Fruit fly (Drosophila melanogaster): ENCODE data around the gene Eig71Eh.

Eig71Eh gene

dm6 chr3L:15670455-15670854, 11.2 kb upstream of the Eig71Eh start (continued):
- TF ChIP-seq CG16813 (GFP tag; IDR thresholded peaks at IDR 0.05; ENCODE audit: partially characterized antibody) = no peak
- no peak for TF ChIP-seq CG32532 (GFP tag; IDR thresholded peaks at IDR 0.05)
- TF ChIP-seq ac (GFP tag; optimal IDR thresholded peaks at IDR 0.05) = peak; percentile 68
- TF ChIP-seq twi (tag; optimal IDR thresholded peaks at IDR 0.05) = peak; percentile 4
- peak; percentile 37 for TF ChIP-seq CoRest (tag; optimal IDR thresholded peaks at IDR 0.05)
- no peak for TF ChIP-seq CG42726 (GFP tag; IDR thresholded peaks at IDR 0.05; ENCODE audit: partially characterized antibody)
- no peak for TF ChIP-seq CG16863 (GFP tag; optimal IDR thresholded peaks at IDR 0.05)
- no peak for TF ChIP-seq HmgD (GFP tag; optimal IDR thresholded peaks at IDR 0.05)
- peak; percentile 74 for TF ChIP-seq CG2712 (tag; optimal IDR thresholded peaks at IDR 0.05)
- peak; percentile 34 for TF ChIP-seq D19A (tag; optimal IDR thresholded peaks at IDR 0.05)
- no peak for TF ChIP-seq CG17186 (GFP tag; optimal IDR thresholded peaks at IDR 0.05)
- TF ChIP-seq nau (GFP tag; optimal IDR thresholded peaks at IDR 0.05) = no peak
- TF ChIP-seq CG34422 (GFP tag; IDR thresholded peaks at IDR 0.05) = no peak
- TF ChIP-seq Ets65A (GFP tag) = no peak
- no peak for TF ChIP-seq ken (GFP tag; IDR thresholded peaks at IDR 0.05)
- no peak for TF ChIP-seq klu (GFP tag; IDR thresholded peaks at IDR 0.05)
- TF ChIP-seq CG8290 (GFP tag; optimal IDR thresholded peaks at IDR 0.05) = peak; percentile 8
- TF ChIP-seq CG8290 (tag; optimal IDR thresholded peaks at IDR 0.05) = no peak
- TF ChIP-seq Sox100B (GFP tag; optimal IDR thresholded peaks at IDR 0.05) = no peak
- no peak for TF ChIP-seq CG14667 (GFP tag; IDR thresholded peaks at IDR 0.05)
- no peak for TF ChIP-seq CG6654 (GFP tag; optimal IDR thresholded peaks at IDR 0.05)
- TF ChIP-seq org-1 (GFP tag; optimal IDR thresholded peaks at IDR 0.05) = no peak
- no peak for TF ChIP-seq Tbp (GFP tag; optimal IDR thresholded peaks at IDR 0.05)
- peak; percentile 6 for TF ChIP-seq CG7556 (GFP tag; optimal IDR thresholded peaks at IDR 0.05)
- TF ChIP-seq insv (GFP tag; optimal IDR thresholded peaks at IDR 0.05) = no peak
- TF ChIP-seq CG9817 (tag; optimal IDR thresholded peaks at IDR 0.05) = no peak
- peak; percentile 80 for TF ChIP-seq CG15696 (tag; optimal IDR thresholded peaks at IDR 0.05)
- TF ChIP-seq sens-2 (GFP tag; IDR thresholded peaks at IDR 0.05) = no peak
- no peak for TF ChIP-seq Doc3 (GFP tag; IDR thresholded peaks at IDR 0.05; ENCODE audit: partially characterized antibody)
- no peak for TF ChIP-seq slou (GFP tag; optimal IDR thresholded peaks at IDR 0.05)
- no peak for TF ChIP-seq CG1603 (tag; optimal IDR thresholded peaks at IDR 0.05)
- no peak for TF ChIP-seq seq (GFP tag; IDR thresholded peaks at IDR 0.05)
- no peak for TF ChIP-seq CG11696 (GFP tag; IDR thresholded peaks at IDR 0.05)
- peak; percentile 73 for TF ChIP-seq zen (tag; optimal IDR thresholded peaks at IDR 0.05)
- TF ChIP-seq Elba2 (GFP tag; optimal IDR thresholded peaks at IDR 0.05) = no peak
- no peak for TF ChIP-seq CG7987 (GFP tag; optimal IDR thresholded peaks at IDR 0.05)
- no peak for TF ChIP-seq ftz-f1 (GFP tag; optimal IDR thresholded peaks at IDR 0.05)
- TF ChIP-seq Usf (GFP tag; optimal IDR thresholded peaks at IDR 0.05) = no peak
- TF ChIP-seq NfI (GFP tag; optimal IDR thresholded peaks at IDR 0.05) = no peak
- TF ChIP-seq sens (GFP tag) = peak; percentile 42
- peak; percentile 19 for TF ChIP-seq CG8388 (GFP tag; optimal IDR thresholded peaks at IDR 0.05)
- TF ChIP-seq CG15269 (tag; optimal IDR thresholded peaks at IDR 0.05) = no peak
- no peak for TF ChIP-seq bowl (GFP tag; IDR thresholded peaks at IDR 0.05)
- TF ChIP-seq CG18011 (GFP tag; optimal IDR thresholded peaks at IDR 0.05) = no peak
- no peak for TF ChIP-seq Mrtf (GFP tag; IDR thresholded peaks at IDR 0.05)
- no peak for TF ChIP-seq fd96Cb (tag; optimal IDR thresholded peaks at IDR 0.05)
- no peak for TF ChIP-seq Pdp1 (GFP tag; optimal IDR thresholded peaks at IDR 0.05)
- 0 out of 2 replicates have a peak, but pooled peaks have one; percentile 13 for TF ChIP-seq CG6689 (GFP tag; IDR thresholded peaks at IDR 0.05)
- TF ChIP-seq psq (GFP tag; optimal IDR thresholded peaks at IDR 0.05) = no peak
- TF ChIP-seq E2f2 (GFP tag; IDR thresholded peaks at IDR 0.05) = no peak
- peak; percentile 72 for TF ChIP-seq CG17361 (GFP tag; IDR thresholded peaks at IDR 0.05)
- TF ChIP-seq Side (GFP tag; optimal IDR thresholded peaks at IDR 0.05) = no peak

Data from whole organism, embryonic.